Worm (Caenorhabditis elegans): ENCODE measurements around the gene C16D2.3.
A peak's percentile ranks its signal among the peaks of the same experiment; 100 is the strongest.

The C16D2.3 gene

ce11 chrII:9113759-9114158, 24.1 kb upstream of the C16D2.3 start (continued):
- TF ChIP-seq lin-26 (GFP tag; IDR thresholded peaks at IDR 0.05) (no peak), hlh-26 (GFP tag; conservative IDR thresholded peaks at IDR 0.05) (no peak), hmg-1.2 (GFP tag; IDR thresholded peaks at IDR 0.05) (peak; percentile 76), lag-1 (GFP tag; IDR thresholded peaks at IDR 0.05) (no peak), lir-1 (GFP tag; conservative IDR thresholded peaks at IDR 0.05) (no peak), atf-7 (tag; optimal IDR thresholded peaks at IDR 0.05) (peak; percentile 42), ceh-100 (GFP tag; IDR thresholded peaks at IDR 0.05) (no peak), pha-4 (tag; optimal IDR thresholded peaks at IDR 0.05) (no peak), nhr-80 (tag; optimal IDR thresholded peaks at IDR 0.05) (peak; percentile 85), efl-1 (GFP tag; optimal IDR thresholded peaks at IDR 0.05) (no peak), B0035.1 (tag; optimal IDR thresholded peaks at IDR 0.05) (no peak), cebp-1 (GFP tag; IDR thresholded peaks at IDR 0.05) (no peak), cebp-1 (tag; optimal IDR thresholded peaks at IDR 0.05) (peak; percentile 71), ZK185.1 (tag; optimal IDR thresholded peaks at IDR 0.05; ENCODE audit: poor library complexity, severe bottlenecking) (no peak)

ce11 chrII:9114972-9115371, 22.9 kb upstream of the C16D2.3 start:
- TF ChIP-seq mes-4 (tag; optimal IDR thresholded peaks at IDR 0.05) (no peak), cebp-1 (GFP tag; IDR thresholded peaks at IDR 0.05) (no peak), cebp-1 (tag; optimal IDR thresholded peaks at IDR 0.05) (peak; percentile 68), ceh-58 (GFP tag; IDR thresholded peaks at IDR 0.05) (no peak), F23B12.7 (tag; optimal IDR thresholded peaks at IDR 0.05; ENCODE audit: insufficient read depth) (no peak), ztf-22 (GFP tag; optimal IDR thresholded peaks at IDR 0.05) (no peak), egl-18 (GFP tag; IDR thresholded peaks at IDR 0.05) (no peak), gei-17 (GFP tag; optimal IDR thresholded peaks at IDR 0.05) (no peak), let-526 (GFP tag; IDR thresholded peaks at IDR 0.05) (no peak)

- TF ChIP-seq hmg-20 (GFP tag; IDR thresholded peaks at IDR 0.05) (no peak), F55B11.4 (tag; optimal IDR thresholded peaks at IDR 0.05; ENCODE audit: borderline replicate concordance, insufficient read depth) (no peak), rcor-1 (GFP tag; IDR thresholded peaks at IDR 0.05) (no peak), F37B4.10 (GFP tag; IDR thresholded peaks at IDR 0.05) (no peak)
These were observed 22.3 kb upstream of the C16D2.3 start for ce11 chrII:9115644-9116043.

- TF ChIP-seq nfya-1 (tag; optimal IDR thresholded peaks at IDR 0.05; ENCODE audit: borderline replicate concordance, insufficient read depth), result no peak
- TF ChIP-seq mxl-1 (tag; optimal IDR thresholded peaks at IDR 0.05), result no peak
- no peak for TF ChIP-seq ztf-18 (tag; optimal IDR thresholded peaks at IDR 0.05)
- no peak for TF ChIP-seq pbrm-1 (GFP tag; IDR thresholded peaks at IDR 0.05)
- TF ChIP-seq unc-130 (GFP tag; optimal IDR thresholded peaks at IDR 0.05), result no peak
- no peak for TF ChIP-seq unc-62 (GFP tag; optimal IDR thresholded peaks at IDR 0.05)
- TF ChIP-seq snpc-1.3 (tag; optimal IDR thresholded peaks at IDR 0.05; ENCODE audit: insufficient read depth), result no peak
- no peak for TF ChIP-seq F33H1.4 (GFP tag; IDR thresholded peaks at IDR 0.05)
- TF ChIP-seq mel-28 (tag; optimal IDR thresholded peaks at IDR 0.05; ENCODE audit: borderline replicate concordance), result no peak
- TF ChIP-seq dox-1 (GFP tag; IDR thresholded peaks at IDR 0.05), result peak; percentile 16; the same call in 1 of the 2 replicates
- TF ChIP-seq F52B5.7 (tag; optimal IDR thresholded peaks at IDR 0.05), result no peak
- peak; percentile 84 for TF ChIP-seq nhr-80 (tag; optimal IDR thresholded peaks at IDR 0.05)
- peak; percentile 33 for TF ChIP-seq ets-4 (GFP tag; optimal IDR thresholded peaks at IDR 0.05)
- no peak for TF ChIP-seq madf-6 (GFP tag; IDR thresholded peaks at IDR 0.05)
- no peak for TF ChIP-seq lin-26 (GFP tag; IDR thresholded peaks at IDR 0.05)
These were observed 21.5 kb upstream of the C16D2.3 start for ce11 chrII:9116404-9116803.

Measured in whole organism, young adult.